ENCODE assay signal across 2 worm cellular contexts in genomic region chrII:2289441-2289840, ce11.
TF ChIP-seq lines count a peak whose summit lies in the region.

No protein-coding gene starts in this region.

TF ChIP-seq in whole organism, L1 larva, 84 proteins besides CTCF, POLR2A, EP300 and RAD21 (continued from another document):
- TF ChIP-seq ceh-90 (tag; optimal IDR thresholded peaks at IDR 0.05; lab: Kevin White, UChicago): no peak
- TF ChIP-seq lin-13 (GFP tag; optimal IDR thresholded peaks at IDR 0.05; lab: Kevin White, UChicago): no peak
- TF ChIP-seq Y116A8C.19 (tag; optimal IDR thresholded peaks at IDR 0.05; lab: Kevin White, UChicago; ENCODE audit: borderline replicate concordance): no peak
- TF ChIP-seq fkh-10 (GFP tag; optimal IDR thresholded peaks at IDR 0.05; lab: Kevin White, UChicago): no peak
- TF ChIP-seq snu-23 (GFP tag; optimal IDR thresholded peaks at IDR 0.05; lab: Kevin White, UChicago): no peak
- no peak for TF ChIP-seq pag-3 (tag; optimal IDR thresholded peaks at IDR 0.05; lab: Kevin White, UChicago; ENCODE audit: borderline replicate concordance, insufficient read depth)
- no peak for TF ChIP-seq alr-1 (tag; optimal IDR thresholded peaks at IDR 0.05; lab: Kevin White, UChicago; ENCODE audit: borderline replicate concordance)
- no peak for TF ChIP-seq nhr-11 (tag; optimal IDR thresholded peaks at IDR 0.05; lab: Kevin White, UChicago)
- no peak for TF ChIP-seq efl-3 (GFP tag; optimal IDR thresholded peaks at IDR 0.05; lab: Kevin White, UChicago)
- no peak for TF ChIP-seq sox-4 (tag; optimal IDR thresholded peaks at IDR 0.05; lab: Kevin White, UChicago)
- TF ChIP-seq rnt-1 (tag; optimal IDR thresholded peaks at IDR 0.05; lab: Kevin White, UChicago): no peak
- TF ChIP-seq unc-62 (GFP tag; optimal IDR thresholded peaks at IDR 0.05; lab: Kevin White, UChicago): no peak
- TF ChIP-seq ztf-11 (tag; optimal IDR thresholded peaks at IDR 0.05; lab: Kevin White, UChicago): no peak
- TF ChIP-seq fkh-4 (tag; optimal IDR thresholded peaks at IDR 0.05; lab: Kevin White, UChicago; ENCODE audit: borderline replicate concordance): no peak
- no peak for TF ChIP-seq aly-2 (tag; optimal IDR thresholded peaks at IDR 0.05; lab: Kevin White, UChicago)
- peak; percentile 32 for TF ChIP-seq nhr-47 (tag; optimal IDR thresholded peaks at IDR 0.05; lab: Kevin White, UChicago)
- TF ChIP-seq ceh-8 (GFP tag; optimal IDR thresholded peaks at IDR 0.05; lab: Kevin White, UChicago): no peak
- TF ChIP-seq lsy-2 (tag; optimal IDR thresholded peaks at IDR 0.05; lab: Kevin White, UChicago): peak in 1 of 2 experiments; percentile 10
- no peak for TF ChIP-seq pqm-1 (tag; optimal IDR thresholded peaks at IDR 0.05; lab: Kevin White, UChicago)
- no peak for TF ChIP-seq ets-5 (GFP tag; IDR thresholded peaks at IDR 0.05; lab: Robert Waterston, UW)
- TF ChIP-seq nhr-71 (tag; optimal IDR thresholded peaks at IDR 0.05; lab: Kevin White, UChicago): peak; percentile 65
- no peak for TF ChIP-seq ama-1 (optimal IDR thresholded peaks at IDR 0.05; lab: Kevin White, UChicago)
- TF ChIP-seq lin-35 (GFP tag; optimal IDR thresholded peaks at IDR 0.05; lab: Kevin White, UChicago): no peak
- no peak for TF ChIP-seq tlp-1 (tag; optimal IDR thresholded peaks at IDR 0.05; lab: Kevin White, UChicago)
- no peak for TF ChIP-seq sptf-1 (tag; optimal IDR thresholded peaks at IDR 0.05; lab: Kevin White, UChicago)
- TF ChIP-seq F16B12.6 (tag; optimal IDR thresholded peaks at IDR 0.05; lab: Kevin White, UChicago): no peak
- no peak for TF ChIP-seq nhr-12 (tag; optimal IDR thresholded peaks at IDR 0.05; lab: Kevin White, UChicago)
- peak; percentile 42 for TF ChIP-seq isw-1 (GFP tag; IDR thresholded peaks at IDR 0.05; lab: Robert Waterston, UW)
- no peak for TF ChIP-seq hpl-2 (GFP tag; optimal IDR thresholded peaks at IDR 0.05; lab: Kevin White, UChicago)
- no peak for TF ChIP-seq lin-15B (tag; optimal IDR thresholded peaks at IDR 0.05; lab: Kevin White, UChicago)
- no peak for TF ChIP-seq egl-27 (tag; optimal IDR thresholded peaks at IDR 0.05; lab: Kevin White, UChicago)
- no peak for TF ChIP-seq ceh-88 (GFP tag; IDR thresholded peaks at IDR 0.05; lab: Robert Waterston, UW)
- no peak for TF ChIP-seq aha-1 (tag; optimal IDR thresholded peaks at IDR 0.05; lab: Kevin White, UChicago)
- peak; percentile 77 for TF ChIP-seq lin-14 (GFP tag; optimal IDR thresholded peaks at IDR 0.05; lab: Kevin White, UChicago)
- no peak for TF ChIP-seq nhr-77 (tag; optimal IDR thresholded peaks at IDR 0.05; lab: Kevin White, UChicago)
- no peak for TF ChIP-seq C34B4.2 (tag; optimal IDR thresholded peaks at IDR 0.05; lab: Kevin White, UChicago)
- TF ChIP-seq skn-1 (tag; optimal IDR thresholded peaks at IDR 0.05; lab: Kevin White, UChicago): peak; percentile 14
- no peak for TF ChIP-seq dpl-1 (GFP tag; optimal IDR thresholded peaks at IDR 0.05; lab: Kevin White, UChicago)
- TF ChIP-seq egl-13 (tag; optimal IDR thresholded peaks at IDR 0.05; lab: Kevin White, UChicago): no peak
- TF ChIP-seq fos-1 (tag; optimal IDR thresholded peaks at IDR 0.05; lab: Kevin White, UChicago): no peak
- TF ChIP-seq efl-1 (optimal IDR thresholded peaks at IDR 0.05; lab: Kevin White, UChicago): peak; percentile 27 to 54
- peak in 1 of 2 experiments; percentile 39 for TF ChIP-seq efl-1 (GFP tag; optimal IDR thresholded peaks at IDR 0.05 in 1 of 2; lab: Kevin White, UChicago)
- peak; percentile 35 to 70 (median 61) for TF ChIP-seq ceh-82 (tag; optimal IDR thresholded peaks at IDR 0.05; lab: Kevin White, UChicago)
- TF ChIP-seq blmp-1 (tag; optimal IDR thresholded peaks at IDR 0.05; lab: Kevin White, UChicago): no peak
- no peak for TF ChIP-seq mdl-1 (tag; optimal IDR thresholded peaks at IDR 0.05; lab: Kevin White, UChicago)
- peak; percentile 51 for TF ChIP-seq jun-1 (tag; optimal IDR thresholded peaks at IDR 0.05; lab: Kevin White, UChicago)
- no peak for TF ChIP-seq nhr-84 (tag; optimal IDR thresholded peaks at IDR 0.05; lab: Kevin White, UChicago)
- no peak for TF ChIP-seq C16A3.4 (tag; optimal IDR thresholded peaks at IDR 0.05; lab: Kevin White, UChicago)
- TF ChIP-seq elt-2 (tag; optimal IDR thresholded peaks at IDR 0.05; lab: Kevin White, UChicago): no peak
- no peak for TF ChIP-seq ces-1 (GFP tag; optimal IDR thresholded peaks at IDR 0.05; lab: Kevin White, UChicago)

TF ChIP-seq in whole organism, L4 larva, 104 proteins besides CTCF, POLR2A, EP300 and RAD21 (continued from another document):
- TF ChIP-seq lin-38 (GFP tag; IDR thresholded peaks at IDR 0.05; lab: Robert Waterston, UW) (no peak), snpc-4 (tag; optimal IDR thresholded peaks at IDR 0.05; lab: Kevin White, UChicago) (no peak), ceh-82 (tag; optimal IDR thresholded peaks at IDR 0.05; lab: Kevin White, UChicago) (no peak)
